Worm (Caenorhabditis elegans): Measurements from ENCODE around the gene nhr-168.

ce11 chrV:13342235-13342634, 8.6 kb upstream of the nhr-168 start:
- TF ChIP-seq bed-3 (GFP tag; optimal IDR thresholded peaks at IDR 0.05) (no peak), sptf-1 (tag; optimal IDR thresholded peaks at IDR 0.05) (no peak), elt-1 (tag; optimal IDR thresholded peaks at IDR 0.05; ENCODE audit: borderline replicate concordance, insufficient read depth) (no peak), snpc-4 (tag; optimal IDR thresholded peaks at IDR 0.05) (no peak)
